Fruit fly (Drosophila melanogaster) whole organism, embryonic: ENCODE results near the gene CG7497.

ENCODE experiments used
- Aef1 ChIP-seq: fragments of 200-800 bp; sonication (Bioruptor generic); IDR thresholded peaks from 3 replicates; pipeline ENCODE4 v1.3.6; 2022; ENCODE audit warnings: missing biosample characterization, missing genetic modification characterization
- B-H2 ChIP-seq: fragments of 200-800 bp; sonication (Bioruptor generic); optimal IDR thresholded peaks from 2 replicates; lab custom pipeline; 2018; ENCODE audit warnings: missing biosample characterization, mild to moderate bottlenecking, missing genetic modification characterization
- Bgb ChIP-seq: fragments of 200-800 bp; sonication (Bioruptor generic); IDR thresholded peaks from 2 replicates; pipeline ENCODE4 v1.3.6; 2022; ENCODE audit warnings: missing biosample characterization, missing genetic modification characterization; ENCODE audit not compliant: partially characterized antibody
- CG10321 ChIP-seq: fragments of 200-800 bp; sonication (Bioruptor generic); IDR thresholded peaks from 2 replicates; pipeline ENCODE4 v1.3.6; 2022; ENCODE audit warnings: missing biosample characterization, missing genetic modification characterization
- CG11093 ChIP-seq: fragments of 200-800 bp; sonication (Bioruptor generic); IDR thresholded peaks from 3 replicates; pipeline ENCODE4 v1.3.6; 2022; ENCODE audit warnings: missing biosample characterization, missing genetic modification characterization
- CG12104 ChIP-seq: fragments of 200-800 bp; sonication (Bioruptor generic); optimal IDR thresholded peaks from 3 replicates; lab custom pipeline; 2016; ENCODE audit warnings: missing biosample characterization, missing genetic modification characterization
- CG1233 ChIP-seq: fragments of 200-800 bp; sonication (Bioruptor generic); optimal IDR thresholded peaks from 4 replicates; lab custom pipeline; 2018; ENCODE audit warnings: missing biosample characterization, mild to moderate bottlenecking, missing genetic modification characterization
- CG13287 ChIP-seq: fragments of 200-800 bp; sonication (Bioruptor generic); IDR thresholded peaks from 2 replicates; pipeline ENCODE4 v1.3.6; 2022; ENCODE audit warnings: missing biosample characterization, missing genetic modification characterization; ENCODE audit not compliant: partially characterized antibody
- CG1603 ChIP-seq: fragments of 200-800 bp; sonication (Bioruptor generic); optimal IDR thresholded peaks from 2 replicates; lab custom pipeline; 2019; ENCODE audit warnings: missing biosample characterization, mild to moderate bottlenecking, missing genetic modification characterization, moderate library complexity
- CG16863 ChIP-seq: fragments of 200-800 bp; sonication (Bioruptor generic); optimal IDR thresholded peaks from 3 replicates; lab custom pipeline; 2016; ENCODE audit warnings: missing biosample characterization, missing genetic modification characterization
- CG17568 ChIP-seq: fragments of 200-800 bp; sonication (Bioruptor generic); optimal IDR thresholded peaks from 2 replicates; lab custom pipeline; 2018; ENCODE audit warnings: missing biosample characterization, mild to moderate bottlenecking, missing genetic modification characterization, moderate library complexity
- CG1792 ChIP-seq: fragments of 200-800 bp; sonication (Bioruptor generic); optimal IDR thresholded peaks from 2 replicates; lab custom pipeline; 2016; ENCODE audit warnings: missing biosample characterization, missing genetic modification characterization
- CG2199 ChIP-seq: fragments of 200-800 bp; sonication (Bioruptor generic); IDR thresholded peaks from 3 replicates; pipeline ENCODE4 v1.3.6; 2022; ENCODE audit warnings: missing biosample characterization, missing genetic modification characterization
- CG2889 ChIP-seq: fragments of 200-800 bp; sonication (Bioruptor generic); IDR thresholded peaks from 3 replicates; pipeline ENCODE4 v1.3.6; 2022; ENCODE audit warnings: missing biosample characterization, missing genetic modification characterization
- CG30020 ChIP-seq: fragments of 200-800 bp; optimal IDR thresholded peaks from 2 replicates; lab custom pipeline; 2019; ENCODE audit warnings: missing biosample characterization, mild to moderate bottlenecking, missing genetic modification characterization, moderate library complexity
- CG5245 ChIP-seq: fragments of 200-800 bp; sonication (Bioruptor generic); optimal IDR thresholded peaks from 3 replicates; lab custom pipeline; 2016; ENCODE audit warnings: missing biosample characterization, missing genetic modification characterization
- CG6683 ChIP-seq: fragments of 200-800 bp; sonication (Bioruptor generic); optimal IDR thresholded peaks from 2 replicates; lab custom pipeline; 2017; ENCODE audit warnings: missing biosample characterization, mild to moderate bottlenecking, missing genetic modification characterization, missing genetic modification reagents
- CG7786 ChIP-seq: fragments of 200-800 bp; sonication (Bioruptor generic); optimal IDR thresholded peaks from 2 replicates; lab custom pipeline; 2016; ENCODE audit warnings: missing biosample characterization, missing genetic modification characterization
- CG8388 ChIP-seq: fragments of 200-800 bp; sonication (Bioruptor generic); optimal IDR thresholded peaks from 2 replicates; lab custom pipeline; 2019; ENCODE audit warnings: missing biosample characterization, mild to moderate bottlenecking, missing genetic modification characterization, moderate library complexity
- CG9609 ChIP-seq: fragments of 200-800 bp; sonication (Bioruptor generic); optimal IDR thresholded peaks from 3 replicates; lab custom pipeline; 2016; ENCODE audit warnings: missing biosample characterization, missing genetic modification characterization
- CG9727 ChIP-seq: fragments of 200-800 bp; sonication (Bioruptor generic); optimal IDR thresholded peaks from 3 replicates; lab custom pipeline; 2017; ENCODE audit warnings: missing biosample characterization, mild to moderate bottlenecking, missing genetic modification characterization
- CG9817 ChIP-seq: fragments of 200-800 bp; sonication (Bioruptor generic); optimal IDR thresholded peaks from 2 replicates; lab custom pipeline; 2018; ENCODE audit warnings: missing biosample characterization, mild to moderate bottlenecking, missing genetic modification characterization, moderate library complexity
- CG9876 ChIP-seq: fragments of 200-800 bp; sonication (Bioruptor generic); optimal IDR thresholded peaks from 2 replicates; lab custom pipeline; 2016; ENCODE audit warnings: missing biosample characterization, missing genetic modification characterization
- Elba2 ChIP-seq: fragments of 200-800 bp; sonication (Bioruptor generic); optimal IDR thresholded peaks from 3 replicates; lab custom pipeline; 2016; ENCODE audit warnings: missing biosample characterization, missing genetic modification characterization
- Ets65A ChIP-seq: fragments of 200-800 bp; sonication (Bioruptor generic); peaks from one replicate; lab custom pipeline; 2016; ENCODE audit warnings: missing biosample characterization, missing genetic modification characterization
- HLH54F ChIP-seq: fragments of 200-800 bp; sonication (Bioruptor generic); optimal IDR thresholded peaks from 3 replicates; lab custom pipeline; 2016; ENCODE audit warnings: missing biosample characterization, missing genetic modification characterization
- Hr51 ChIP-seq, 2 experiments: fragments of 200-800 bp; sonication (Bioruptor generic); optimal IDR thresholded peaks; 2 replicates in 1 of 2; 3 replicates in 1 of 2; lab custom pipeline; 2016 to 2018; ENCODE audit warnings: missing biosample characterization in 2 of 2, missing genetic modification characterization in 2 of 2, mild to moderate bottlenecking in 1 of 2, moderate library complexity in 1 of 2
- MBD-R2 ChIP-seq: fragments of 200-800 bp; sonication (Bioruptor generic); IDR thresholded peaks from 2 replicates; pipeline ENCODE4 v1.3.6; 2022; ENCODE audit warnings: missing biosample characterization, missing genetic modification characterization
- Oaz ChIP-seq: fragments of 200-800 bp; sonication (Bioruptor generic); IDR thresholded peaks from 2 replicates; pipeline ENCODE4 v1.3.6; 2022; ENCODE audit warnings: missing biosample characterization, missing genetic modification characterization
- Ptx1 ChIP-seq: fragments of 200-800 bp; sonication (Bioruptor generic); IDR thresholded peaks from 2 replicates; pipeline ENCODE4 v1.3.6; 2022; ENCODE audit warnings: missing biosample characterization, missing genetic modification characterization
- Six4 ChIP-seq: fragments of 200-800 bp; sonication (Bioruptor generic); optimal IDR thresholded peaks from 2 replicates; lab custom pipeline; 2016; ENCODE audit warnings: missing biosample characterization, missing genetic modification characterization
- Sry-δ ChIP-seq: fragments of 200-800 bp; sonication (Bioruptor generic); optimal IDR thresholded peaks from 2 replicates; lab custom pipeline; 2016; ENCODE audit warnings: missing biosample characterization, missing genetic modification characterization
- cas ChIP-seq: fragments of 200-800 bp; sonication (Bioruptor generic); IDR thresholded peaks from 2 replicates; pipeline ENCODE4 v1.3.6; 2022; ENCODE audit warnings: missing biosample characterization, missing genetic modification characterization
- dati ChIP-seq: fragments of 200-800 bp; sonication (Bioruptor generic); IDR thresholded peaks from 2 replicates; pipeline ENCODE4 v1.3.6; 2022; ENCODE audit warnings: missing biosample characterization, missing genetic modification characterization
- emc ChIP-seq: fragments of 200-800 bp; sonication (Bioruptor generic); optimal IDR thresholded peaks from 2 replicates; lab custom pipeline; 2016; ENCODE audit warnings: missing biosample characterization, missing genetic modification characterization
- insv ChIP-seq, 2 experiments: fragments of 200-800 bp; sonication (Bioruptor generic); optimal IDR thresholded peaks; 3 replicates each; lab custom pipeline; 2016 to 2018; ENCODE audit warnings: missing biosample characterization in 2 of 2, missing genetic modification characterization in 2 of 2
- inv ChIP-seq: fragments of 200-800 bp; sonication (Bioruptor generic); IDR thresholded peaks from 2 replicates; pipeline ENCODE4 v1.3.6; 2022; ENCODE audit warnings: missing biosample characterization, missing genetic modification characterization; ENCODE audit not compliant: partially characterized antibody
- jigr1 ChIP-seq: fragments of 200-800 bp; sonication (Bioruptor generic); IDR thresholded peaks from 3 replicates; pipeline ENCODE4 v1.3.6; 2022; ENCODE audit warnings: missing biosample characterization, missing genetic modification characterization
- lilli ChIP-seq: fragments of 200-800 bp; sonication (Bioruptor generic); optimal IDR thresholded peaks from 3 replicates; lab custom pipeline; 2016; ENCODE audit warnings: missing biosample characterization, missing genetic modification characterization
- maf-S ChIP-seq: fragments of 200-800 bp; sonication (Bioruptor generic); optimal IDR thresholded peaks from 2 replicates; lab custom pipeline; 2016; ENCODE audit warnings: missing biosample characterization, missing genetic modification characterization
- nerfin-2 ChIP-seq: fragments of 200-800 bp; sonication (Bioruptor generic); IDR thresholded peaks from 2 replicates; pipeline ENCODE4 v1.3.6; 2022; ENCODE audit warnings: missing biosample characterization, missing genetic modification characterization; ENCODE audit not compliant: partially characterized antibody
- onecut ChIP-seq: fragments of 200-800 bp; sonication (Bioruptor generic); IDR thresholded peaks from 2 replicates; pipeline ENCODE4 v1.3.6; 2022; ENCODE audit warnings: missing biosample characterization, missing genetic modification characterization
- otp ChIP-seq: fragments of 200-800 bp; sonication (Bioruptor generic); IDR thresholded peaks from 3 replicates; pipeline ENCODE4, ENCODE4 v1.3.6; 2022; ENCODE audit warnings: missing biosample characterization, missing genetic modification characterization
- peb ChIP-seq: fragments of 200-800 bp; sonication (Bioruptor generic); IDR thresholded peaks from 2 replicates; pipeline ENCODE4 v1.3.6; 2022; ENCODE audit warnings: missing biosample characterization, missing genetic modification characterization
- prd ChIP-seq, 3 experiments: fragments of >200 bp in 2 of 3; fragments of 200-800 bp in 1 of 3; sonication (Bioruptor generic) in 1 of 3; optimal IDR thresholded peaks in 2 of 3; IDR thresholded peaks in 1 of 3; 2 replicates in 2 of 3; 3 replicates in 1 of 3; pipeline versions ENCODE4 v1.3.6 to Lab custom; 2017 to 2022; ENCODE audit warnings: missing biosample characterization in 1 of 3, missing genetic modification characterization in 1 of 3
- row ChIP-seq: fragments of 200-800 bp; sonication (Bioruptor generic); IDR thresholded peaks from 3 replicates; pipeline ENCODE4 v1.3.6; 2022; ENCODE audit warnings: missing biosample characterization, missing genetic modification characterization
- shn ChIP-seq: fragments of 200-800 bp; sonication (Bioruptor generic); optimal IDR thresholded peaks from 3 replicates; lab custom pipeline; 2016; ENCODE audit warnings: missing biosample characterization, missing genetic modification characterization
- tll ChIP-seq, 2 experiments: fragments of 200-800 bp in 1 of 2; fragments of >200 bp in 1 of 2; sonication (Bioruptor generic) in 1 of 2; optimal IDR thresholded peaks; 2 replicates each; lab custom pipeline; 2017 to 2019; ENCODE audit warnings: missing biosample characterization in 2 of 2, missing genetic modification characterization in 2 of 2, mild to moderate bottlenecking in 1 of 2, moderate library complexity in 1 of 2
- tna ChIP-seq: fragments of 200-800 bp; sonication (Bioruptor generic); IDR thresholded peaks from 2 replicates; pipeline ENCODE4 v1.3.6; 2022; ENCODE audit warnings: missing biosample characterization, missing genetic modification characterization; ENCODE audit not compliant: partially characterized antibody
- tup ChIP-seq: fragments of 200-800 bp; sonication (Bioruptor generic); optimal IDR thresholded peaks from 2 replicates; lab custom pipeline; 2016; ENCODE audit warnings: missing biosample characterization, mild to moderate bottlenecking, missing genetic modification characterization, moderate library complexity
- vvl ChIP-seq: fragments of 200-800 bp; sonication (Bioruptor generic); IDR thresholded peaks from 2 replicates; pipeline ENCODE4 v1.3.6; 2022; ENCODE audit warnings: missing biosample characterization, missing genetic modification characterization

The CG7497 gene

dm6 chr3L:17644906-17645244, 11.6 kb downstream of the CG7497 start, which contains the start of gene Pep:
Gene Pep (minus strand): TSS chr3L:17645036.
- TF ChIP-seq shn (peak; percentile 20), inv (GFP tag; lab: Robert Waterston, UW) (peak; percentile 99), CG17568 (no peak), nerfin-2 (GFP tag; lab: Robert Waterston, UW) (peak; percentile 98), Aef1 (no peak), otp (GFP tag; lab: Robert Waterston, UW) (no peak), CG10321 (GFP tag; lab: Robert Waterston, UW) (no peak), maf-S (GFP tag; lab: Kevin White, UChicago) (peak; percentile 29), Ets65A (GFP tag; lab: Kevin White, UChicago) (no peak), Six4 (no peak), insv (GFP tag; optimal IDR thresholded peaks at IDR 0.05; lab: Kevin White, UChicago) (peak in 1 of 2 experiments; percentile 31), tup (GFP tag; lab: Kevin White, UChicago) (no peak), CG11093 (no peak), CG9817 (tag; lab: Kevin White, UChicago) (no peak), CG30020 (peak; percentile 75), Oaz (no peak), CG6683 (no peak), CG9727 (peak; percentile 29), tll (GFP tag; optimal IDR thresholded peaks at IDR 0.05; lab: Kevin White, UChicago) (no peak), CG1792 (GFP tag; lab: Kevin White, UChicago) (no peak), lilli (GFP tag; lab: Kevin White, UChicago) (peak; percentile 51), onecut (GFP tag; lab: Robert Waterston, UW) (peak; percentile 73), CG1233 (GFP tag; lab: Kevin White, UChicago) (peak; percentile 35), CG13287 (GFP tag; lab: Robert Waterston, UW) (peak; percentile 98), cas (no peak), Ptx1 (GFP tag; lab: Robert Waterston, UW) (no peak), emc (GFP tag; lab: Kevin White, UChicago) (no peak), Hr51 (GFP tag; optimal IDR thresholded peaks at IDR 0.05; lab: Kevin White, UChicago) (peak in 1 of 2 experiments; percentile 31), HLH54F (GFP tag; lab: Kevin White, UChicago) (peak; percentile 27), tna (peak; percentile 97), prd (optimal IDR thresholded peaks at IDR 0.05; lab: Kevin White, UChicago) (no peak), prd (GFP tag; IDR thresholded peaks at IDR 0.05; lab: Robert Waterston, UW) (no peak), vvl (peak; percentile 72), CG1603 (peak; percentile 86), CG7786 (no peak), CG9609 (GFP tag; lab: Kevin White, UChicago) (peak; percentile 28), CG16863 (GFP tag; lab: Kevin White, UChicago) (no peak), dati (GFP tag; lab: Robert Waterston, UW) (no peak), Bgb (peak; percentile 99), CG9876 (GFP tag; lab: Kevin White, UChicago) (no peak), CG2889 (GFP tag; lab: Robert Waterston, UW) (no peak), CG2199 (peak; percentile 84; the same call in 2 of the 3 replicates), jigr1 (GFP tag; lab: Robert Waterston, UW) (no peak; the same call in 2 of the 3 replicates), CG12104 (GFP tag; lab: Kevin White, UChicago) (no peak), row (peak; percentile 74; the same call in 2 of the 3 replicates), peb (GFP tag; lab: Robert Waterston, UW) (no peak), Sry-δ (peak; percentile 100), CG8388 (GFP tag; lab: Kevin White, UChicago) (peak; percentile 1), B-H2 (peak; percentile 60), Elba2 (GFP tag; lab: Kevin White, UChicago) (no peak), CG5245 (GFP tag; lab: Kevin White, UChicago) (no peak), MBD-R2 (peak; percentile 56)
